Worm (Caenorhabditis elegans): ENCODE measurements around the gene sgo-1.
A peak's percentile ranks its signal among the peaks of the same experiment; 100 is the strongest.

Gene sgo-1

DNA sequence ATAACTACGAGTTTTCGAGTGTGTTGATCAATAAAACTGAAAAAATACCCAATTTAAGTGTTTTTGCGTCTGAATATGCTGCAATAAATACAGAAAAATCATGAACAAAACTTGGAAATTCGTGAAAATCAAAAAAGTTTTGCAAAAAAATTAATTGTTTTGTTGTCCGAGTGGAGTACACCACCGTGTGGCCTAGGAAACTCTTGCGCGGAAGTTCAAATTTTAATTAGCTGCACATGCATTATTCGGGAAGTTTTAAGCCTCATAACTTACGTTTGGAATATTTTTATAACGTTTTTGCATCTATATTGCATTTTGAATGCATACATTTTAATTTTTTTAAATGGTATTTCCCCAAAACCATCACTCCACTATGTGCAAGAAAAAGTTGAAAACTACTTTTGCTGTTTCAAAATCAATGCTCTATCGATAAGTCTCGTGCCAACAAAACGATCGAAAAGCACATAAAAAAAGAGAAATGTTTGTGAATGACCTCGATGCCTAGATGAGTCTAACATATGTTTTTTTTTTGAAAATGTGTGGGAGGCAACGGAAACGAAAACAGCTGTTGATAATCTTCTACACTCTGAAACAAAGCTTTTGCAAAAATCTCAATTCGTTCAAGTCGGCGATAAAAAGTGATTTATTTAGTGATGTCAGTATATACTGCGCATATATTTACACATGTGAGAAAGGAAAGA, 20.3 kb upstream of the sgo-1 start:
- peak; percentile 13 for TF ChIP-seq C34F6.9 (tag; optimal IDR thresholded peaks at IDR 0.05)
- TF ChIP-seq gmeb-1 (tag; optimal IDR thresholded peaks at IDR 0.05): peak; percentile 88
- no peak for TF ChIP-seq zag-1 (tag; optimal IDR thresholded peaks at IDR 0.05)
- TF ChIP-seq skn-1 (tag; optimal IDR thresholded peaks at IDR 0.05): no peak
- TF ChIP-seq ama-1 (optimal IDR thresholded peaks at IDR 0.05): no peak
- no peak for TF ChIP-seq Y55F3AM.14 (GFP tag; optimal IDR thresholded peaks at IDR 0.05)
- peak; percentile 20 for TF ChIP-seq crh-2 (tag; optimal IDR thresholded peaks at IDR 0.05)
- no peak for TF ChIP-seq R02D3.7 (tag; optimal IDR thresholded peaks at IDR 0.05)
- TF ChIP-seq ztf-11 (tag; optimal IDR thresholded peaks at IDR 0.05): no peak
- no peak for TF ChIP-seq nhr-21 (tag; optimal IDR thresholded peaks at IDR 0.05)
- TF ChIP-seq unc-62 (GFP tag; optimal IDR thresholded peaks at IDR 0.05): no peak
- TF ChIP-seq ZK546.5 (tag; optimal IDR thresholded peaks at IDR 0.05): no peak
- no peak for TF ChIP-seq F13H6.1 (tag; optimal IDR thresholded peaks at IDR 0.05)
- TF ChIP-seq snpc-4 (tag; optimal IDR thresholded peaks at IDR 0.05): no peak
- peak; percentile 41 for TF ChIP-seq unc-55 (GFP tag; optimal IDR thresholded peaks at IDR 0.05)
- TF ChIP-seq mab-5 (tag; optimal IDR thresholded peaks at IDR 0.05): no peak
- TF ChIP-seq fos-1 (tag; optimal IDR thresholded peaks at IDR 0.05): no peak
- peak in 1 of 2 experiments; percentile 56 for TF ChIP-seq lsy-2 (tag; optimal IDR thresholded peaks at IDR 0.05)
- TF ChIP-seq sma-3 (GFP tag; optimal IDR thresholded peaks at IDR 0.05): peak; percentile 57
- TF ChIP-seq egl-27 (tag; optimal IDR thresholded peaks at IDR 0.05): no peak
- TF ChIP-seq unc-39 (tag; optimal IDR thresholded peaks at IDR 0.05): no peak
- TF ChIP-seq nhr-129 (tag; optimal IDR thresholded peaks at IDR 0.05): peak; percentile 43
- no peak for TF ChIP-seq nhr-77 (tag; optimal IDR thresholded peaks at IDR 0.05)
- no peak for TF ChIP-seq aly-2 (tag; optimal IDR thresholded peaks at IDR 0.05)
- peak; percentile 16 for TF ChIP-seq sma-9 (GFP tag; optimal IDR thresholded peaks at IDR 0.05)
- no peak for TF ChIP-seq sma-9 (tag; optimal IDR thresholded peaks at IDR 0.05)

DNA sequence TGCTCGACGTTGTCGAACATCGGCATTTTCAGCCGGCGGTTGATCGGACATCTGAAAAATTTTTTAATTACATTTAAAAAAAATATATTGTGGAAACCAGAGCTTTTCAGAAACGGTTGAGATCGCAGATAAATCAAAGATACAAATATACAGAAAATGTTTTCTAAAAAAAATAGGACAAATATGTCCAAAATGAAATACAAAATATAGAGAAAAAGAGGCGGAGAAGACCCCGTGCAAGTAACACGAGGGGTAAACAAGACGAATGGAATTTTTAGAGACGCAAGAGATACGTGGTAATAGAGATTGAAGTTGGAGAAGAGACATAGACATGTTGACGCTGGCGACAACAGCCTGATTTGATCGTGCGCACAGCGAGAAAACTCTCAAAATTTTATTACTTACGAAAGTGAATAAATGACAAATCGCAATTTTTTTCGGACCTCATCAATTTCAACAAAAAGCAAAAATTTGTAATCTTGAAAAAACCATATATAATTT, 19.5 kb upstream of the sgo-1 start, which contains the start of gene cdgs-1:
Gene cdgs-1 (minus strand): TSS at position 51 of the 501 bp plus-strand sequence.
- TF ChIP-seq peb-1 (tag; optimal IDR thresholded peaks at IDR 0.05): no peak
- no peak for TF ChIP-seq lin-13 (GFP tag; optimal IDR thresholded peaks at IDR 0.05)
- TF ChIP-seq lsy-2 (tag; optimal IDR thresholded peaks at IDR 0.05): peak in 1 of 2 experiments; percentile 59
- TF ChIP-seq aly-2 (tag; optimal IDR thresholded peaks at IDR 0.05): no peak
- no peak for TF ChIP-seq ztf-4 (tag; optimal IDR thresholded peaks at IDR 0.05)
- TF ChIP-seq unc-39 (tag; optimal IDR thresholded peaks at IDR 0.05): no peak
- TF ChIP-seq elt-3 (tag; optimal IDR thresholded peaks at IDR 0.05): no peak
- TF ChIP-seq mbf-1 (tag; optimal IDR thresholded peaks at IDR 0.05): no peak
- TF ChIP-seq C34F6.9 (tag; optimal IDR thresholded peaks at IDR 0.05): peak; percentile 73
- peak; percentile 57 for TF ChIP-seq unc-55 (GFP tag; optimal IDR thresholded peaks at IDR 0.05)
- TF ChIP-seq F13H6.1 (tag; optimal IDR thresholded peaks at IDR 0.05): peak; percentile 19
- TF ChIP-seq sma-9 (GFP tag; optimal IDR thresholded peaks at IDR 0.05): peak; percentile 63
- TF ChIP-seq sma-9 (tag; optimal IDR thresholded peaks at IDR 0.05): no peak
- no peak for TF ChIP-seq ztf-11 (tag; optimal IDR thresholded peaks at IDR 0.05)
- no peak for TF ChIP-seq alr-1 (tag; optimal IDR thresholded peaks at IDR 0.05)
- TF ChIP-seq nhr-129 (tag; optimal IDR thresholded peaks at IDR 0.05): peak; percentile 77
- peak; percentile 20 for TF ChIP-seq fos-1 (tag; optimal IDR thresholded peaks at IDR 0.05)
- no peak for TF ChIP-seq ceh-16 (tag; optimal IDR thresholded peaks at IDR 0.05)
- no peak for TF ChIP-seq nhr-21 (tag; optimal IDR thresholded peaks at IDR 0.05)
- TF ChIP-seq unc-62 (GFP tag; optimal IDR thresholded peaks at IDR 0.05): no peak
- TF ChIP-seq nhr-237 (tag; optimal IDR thresholded peaks at IDR 0.05): no peak
- TF ChIP-seq Y55F3AM.14 (GFP tag; optimal IDR thresholded peaks at IDR 0.05): no peak
- TF ChIP-seq nhr-12 (tag; optimal IDR thresholded peaks at IDR 0.05): no peak
- no peak for TF ChIP-seq snpc-4 (tag; optimal IDR thresholded peaks at IDR 0.05)
- TF ChIP-seq ztf-1 (GFP tag; conservative IDR thresholded peaks at IDR 0.05): no peak
- peak; percentile 30 for TF ChIP-seq nhr-25 (tag; optimal IDR thresholded peaks at IDR 0.05)
- peak; percentile 75 for TF ChIP-seq crh-2 (tag; optimal IDR thresholded peaks at IDR 0.05)
- TF ChIP-seq mdl-1 (tag; optimal IDR thresholded peaks at IDR 0.05): peak; percentile 62 to 64

ce11 chrIV:7812709-7813108, 16.4 kb upstream of the sgo-1 start, which contains the start of gene zgpa-1:
Gene zgpa-1 (minus strand): TSS chrIV:7812809.
- no peak for TF ChIP-seq unc-55 (GFP tag; optimal IDR thresholded peaks at IDR 0.05)
- no peak for TF ChIP-seq unc-39 (tag; optimal IDR thresholded peaks at IDR 0.05)
- no peak for TF ChIP-seq nhr-23 (tag; optimal IDR thresholded peaks at IDR 0.05)
- TF ChIP-seq C34F6.9 (tag; optimal IDR thresholded peaks at IDR 0.05): no peak
- no peak for TF ChIP-seq ztf-1 (GFP tag; conservative IDR thresholded peaks at IDR 0.05)
- no peak for TF ChIP-seq mdl-1 (tag; optimal IDR thresholded peaks at IDR 0.05)
- no peak for TF ChIP-seq zag-1 (tag; optimal IDR thresholded peaks at IDR 0.05)
- TF ChIP-seq elt-1 (tag; optimal IDR thresholded peaks at IDR 0.05): no peak
- no peak for TF ChIP-seq nhr-11 (tag; optimal IDR thresholded peaks at IDR 0.05)
- TF ChIP-seq lsy-2 (tag; optimal IDR thresholded peaks at IDR 0.05): no peak
- TF ChIP-seq sma-3 (GFP tag; optimal IDR thresholded peaks at IDR 0.05): no peak
- TF ChIP-seq crh-2 (tag; optimal IDR thresholded peaks at IDR 0.05): no peak
- TF ChIP-seq sem-4 (tag; optimal IDR thresholded peaks at IDR 0.05): no peak
- TF ChIP-seq nhr-25 (tag; optimal IDR thresholded peaks at IDR 0.05): no peak
- no peak for TF ChIP-seq nhr-77 (tag; optimal IDR thresholded peaks at IDR 0.05)
- TF ChIP-seq gmeb-1 (tag; optimal IDR thresholded peaks at IDR 0.05): no peak
